Worm (Caenorhabditis elegans): Measurements from ENCODE around the gene F59A7.2.
A peak's percentile ranks its signal among the peaks of the same experiment; 100 is the strongest.

Gene F59A7.2

ce11 chrV:2008412-2008811 lies 7.9 kb downstream of the F59A7.2 start:
- TF ChIP-seq K09A11.1 (tag; optimal IDR thresholded peaks at IDR 0.05; ENCODE audit: insufficient read depth) = no peak
- TF ChIP-seq ama-1 (optimal IDR thresholded peaks at IDR 0.05) = no peak

ce11 chrV:2004659-2005058 lies 11.7 kb downstream of the F59A7.2 start, which contains the start of gene cysl-4:
Gene cysl-4, plus strand, starts transcription at chrV:2004959.
- TF ChIP-seq pha-2 (tag; optimal IDR thresholded peaks at IDR 0.05) (no peak), C38D4.7 (GFP tag; optimal IDR thresholded peaks at IDR 0.05) (no peak), tbx-2 (tag; optimal IDR thresholded peaks at IDR 0.05) (no peak), ceh-19 (GFP tag; optimal IDR thresholded peaks at IDR 0.05) (no peak)

DNA sequence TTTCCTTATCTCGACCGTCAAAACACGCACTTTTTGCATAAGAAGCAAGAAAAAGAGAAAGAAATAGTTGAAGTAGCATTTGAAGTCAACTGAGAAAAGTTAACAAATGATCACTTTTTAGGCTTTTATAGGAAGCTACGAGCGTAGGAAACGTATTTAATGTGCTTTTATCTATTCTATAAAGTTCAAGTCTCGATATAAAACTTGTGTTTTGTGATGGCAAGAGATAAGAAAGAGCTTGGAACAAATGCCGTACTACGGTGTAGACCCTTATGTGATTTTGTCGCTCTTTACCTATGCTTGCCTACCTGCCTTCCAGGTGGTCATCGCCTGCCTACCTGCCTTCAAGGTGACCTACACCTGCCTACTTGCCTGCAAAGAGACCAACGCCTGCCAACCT lies 12.1 kb downstream of the F59A7.2 start, which contains the start of gene clec-206:
Gene clec-206, minus strand, starts transcription at position 101 of the 400 bp plus-strand sequence.
- no peak for TF ChIP-seq ttx-3 (tag; optimal IDR thresholded peaks at IDR 0.05)
- TF ChIP-seq ceh-18 (tag; optimal IDR thresholded peaks at IDR 0.05) = no peak
- TF ChIP-seq gmeb-2 (tag; optimal IDR thresholded peaks at IDR 0.05) = no peak
- no peak for TF ChIP-seq K02D7.2 (tag; optimal IDR thresholded peaks at IDR 0.05)
- TF ChIP-seq dmd-4 (tag; optimal IDR thresholded peaks at IDR 0.05; ENCODE audit: borderline replicate concordance) = no peak
- no peak for TF ChIP-seq zip-5 (tag; optimal IDR thresholded peaks at IDR 0.05)
- no peak for TF ChIP-seq rnt-1 (tag; optimal IDR thresholded peaks at IDR 0.05)
- TF ChIP-seq ahr-1 (tag; optimal IDR thresholded peaks at IDR 0.05) = no peak
- TF ChIP-seq ama-1 (optimal IDR thresholded peaks at IDR 0.05) = no peak
- TF ChIP-seq nfya-1 (tag; optimal IDR thresholded peaks at IDR 0.05) = no peak
- no peak for TF ChIP-seq pha-4 (tag; optimal IDR thresholded peaks at IDR 0.05)
- no peak for TF ChIP-seq ceh-30 (tag; optimal IDR thresholded peaks at IDR 0.05)
- TF ChIP-seq F13H6.1 (tag; optimal IDR thresholded peaks at IDR 0.05) = no peak
- no peak for TF ChIP-seq ceh-45 (GFP tag; IDR thresholded peaks at IDR 0.05)
- TF ChIP-seq fkh-10 (GFP tag; optimal IDR thresholded peaks at IDR 0.05) = no peak
- no peak for TF ChIP-seq elt-2 (tag; optimal IDR thresholded peaks at IDR 0.05)

DNA sequence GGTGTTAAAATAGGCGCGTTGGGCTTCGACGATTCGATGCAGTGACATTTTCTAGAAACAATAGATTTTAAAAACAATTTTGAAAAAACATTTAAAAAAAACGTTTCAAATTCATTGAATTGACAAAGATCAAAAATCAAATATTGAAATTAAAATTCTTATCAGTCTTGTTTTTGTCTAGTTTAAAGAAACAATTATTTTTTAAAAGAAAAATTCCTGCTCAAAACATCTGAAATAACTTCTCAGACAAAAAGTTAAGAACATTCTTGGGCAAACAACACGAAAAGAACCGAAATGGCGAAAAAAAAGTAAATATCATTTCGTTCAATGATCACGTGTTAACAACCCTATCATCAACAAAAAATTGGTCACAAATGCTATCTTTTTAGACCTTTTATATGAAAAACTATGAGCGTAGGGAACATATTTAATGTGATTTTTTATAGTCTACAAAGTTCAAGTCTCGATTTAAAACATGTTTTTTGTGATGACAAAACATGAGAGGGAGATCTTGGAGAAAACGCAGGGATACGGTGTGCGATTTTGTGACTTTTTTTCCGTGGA lies 16.7 kb downstream of the F59A7.2 start, which contains the start of gene alh-5:
Gene alh-5, minus strand, starts transcription at position 51 of the 564 bp plus-strand sequence.
- no peak for TF ChIP-seq elt-2 (tag; optimal IDR thresholded peaks at IDR 0.05)
- TF ChIP-seq unc-42 (tag; optimal IDR thresholded peaks at IDR 0.05) = no peak
- TF ChIP-seq hlh-15 (tag; optimal IDR thresholded peaks at IDR 0.05) = no peak
- no peak for TF ChIP-seq ceh-24 (tag; optimal IDR thresholded peaks at IDR 0.05)
- no peak for TF ChIP-seq ceh-2 (tag; optimal IDR thresholded peaks at IDR 0.05)
- no peak for TF ChIP-seq ztf-16 (tag; optimal IDR thresholded peaks at IDR 0.05)
- no peak for TF ChIP-seq pat-9 (tag; optimal IDR thresholded peaks at IDR 0.05)
- TF ChIP-seq tbx-7 (tag; optimal IDR thresholded peaks at IDR 0.05) = no peak
- TF ChIP-seq syd-9 (tag; optimal IDR thresholded peaks at IDR 0.05) = no peak
- TF ChIP-seq unc-86 (tag; optimal IDR thresholded peaks at IDR 0.05) = no peak
- TF ChIP-seq C38D4.7 (GFP tag; optimal IDR thresholded peaks at IDR 0.05) = no peak
- TF ChIP-seq T23F11.4 (GFP tag; optimal IDR thresholded peaks at IDR 0.05) = no peak
- no peak for TF ChIP-seq mec-3 (tag; optimal IDR thresholded peaks at IDR 0.05; ENCODE audit: borderline replicate concordance)
- TF ChIP-seq K02D7.2 (tag; optimal IDR thresholded peaks at IDR 0.05) = no peak
- no peak for TF ChIP-seq ceh-31 (tag; optimal IDR thresholded peaks at IDR 0.05)
- TF ChIP-seq npax-4 (tag; optimal IDR thresholded peaks at IDR 0.05) = no peak
- TF ChIP-seq ceh-34 (tag; optimal IDR thresholded peaks at IDR 0.05) = no peak

DNA sequence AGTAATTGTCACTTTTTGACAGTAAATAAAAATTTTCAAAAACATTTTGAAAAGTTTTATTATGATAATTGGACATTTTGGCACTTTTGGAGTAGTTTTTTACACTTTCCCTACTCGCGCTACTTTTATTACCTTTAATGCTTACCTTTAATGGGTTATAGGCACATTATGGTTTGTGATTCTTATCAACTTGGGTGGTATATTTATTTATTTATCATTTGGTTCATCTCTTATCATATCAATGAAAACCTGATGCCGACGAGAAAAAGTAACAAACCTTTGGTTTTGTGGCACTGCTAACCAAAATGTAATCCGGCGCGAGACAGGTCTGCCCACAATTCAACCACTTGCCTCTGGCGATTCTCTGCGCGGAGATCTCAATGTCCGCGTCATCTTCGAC lies 18.0 kb downstream of the F59A7.2 start:
- TF ChIP-seq elt-2 (tag; optimal IDR thresholded peaks at IDR 0.05) = peak; percentile 69
- no peak for TF ChIP-seq unc-55 (GFP tag; optimal IDR thresholded peaks at IDR 0.05)
- TF ChIP-seq K02D7.2 (tag; optimal IDR thresholded peaks at IDR 0.05) = no peak
- TF ChIP-seq che-1 (tag; optimal IDR thresholded peaks at IDR 0.05) = no peak
- no peak for TF ChIP-seq dve-1 (tag; optimal IDR thresholded peaks at IDR 0.05)
